Worm (Caenorhabditis elegans) whole organism, L4 larva: ENCODE measurements around the gene dot-1.3.

Experiments
- Y75B8A.6 ChIP-seq: fragments of 200-800 bp; sonication (Bioruptor generic); IDR thresholded peaks from 2 replicates; pipeline ENCODE4 v1.3.6; 2022; ENCODE audit warnings: missing genetic modification reagents, missing genetic modification characterization, missing compliant biosample characterization
- ama-1 ChIP-seq: fragments of 150-350 bp; optimal IDR thresholded peaks from 2 replicates; lab custom pipeline; 2014; ENCODE audit warnings: inconsistent platforms, mixed read lengths
- ceh-32 ChIP-seq: sonication (generic microtip); optimal IDR thresholded peaks from 2 replicates; lab custom pipeline; 2016; ENCODE audit warnings: mild to moderate bottlenecking, missing genetic modification characterization, missing compliant biosample characterization; ENCODE audit not compliant: poor library complexity
- daf-12 ChIP-seq: fragments of 150-350 bp; optimal IDR thresholded peaks from 2 replicates; lab custom pipeline; 2014; ENCODE audit warnings: missing biosample characterization, missing genetic modification reagents, missing genetic modification characterization
- dve-1 ChIP-seq: sonication (generic microtip); optimal IDR thresholded peaks from 2 replicates; lab custom pipeline; 2017; ENCODE audit warnings: antibody characterized with exemption, mild to moderate bottlenecking, missing genetic modification characterization, missing compliant biosample characterization; ENCODE audit not compliant: insufficient read depth
- egl-27 ChIP-seq: sonication (generic microtip); optimal IDR thresholded peaks from 3 replicates; lab custom pipeline; 2017; ENCODE audit warnings: missing biosample characterization, missing genetic modification reagents, missing genetic modification characterization
- fkh-10 ChIP-seq: fragments of 150-350 bp; optimal IDR thresholded peaks from 2 replicates; lab custom pipeline; 2014; ENCODE audit warnings: missing biosample characterization, missing genetic modification reagents, missing genetic modification characterization
- gei-8 ChIP-seq: fragments of 200-800 bp; sonication (Bioruptor generic); optimal IDR thresholded peaks from 2 replicates; lab custom pipeline; 2018; ENCODE audit warnings: mild to moderate bottlenecking, missing genetic modification characterization, missing compliant biosample characterization
- mep-1 ChIP-seq: fragments of 150-350 bp; sonication (generic microtip); optimal IDR thresholded peaks from 3 replicates; lab custom pipeline; 2014; ENCODE audit warnings: missing biosample characterization, missing genetic modification characterization
- mxl-2 ChIP-seq: fragments of 200-800 bp; sonication (Bioruptor generic); conservative IDR thresholded peaks from 2 replicates; pipeline ENCODE4 v1.3.6; 2022; ENCODE audit warnings: missing genetic modification reagents, missing genetic modification characterization, missing compliant biosample characterization
- nhr-76 ChIP-seq: fragments of 150-350 bp; optimal IDR thresholded peaks from 2 replicates; lab custom pipeline; 2014; ENCODE audit warnings: missing biosample characterization, missing genetic modification characterization
- pha-4 ChIP-seq, 2 experiments: fragments of 150-350 bp in 1 of 2; fragments of 200-800 bp in 1 of 2; sonication (Bioruptor generic) in 1 of 2; IDR thresholded peaks in 1 of 2; optimal IDR thresholded peaks in 1 of 2; 2 replicates each; pipeline versions ENCODE4 v1.3.6 to Lab custom; 2014 to 2022; ENCODE audit warnings: missing genetic modification characterization in 2 of 2, missing genetic modification reagents in 2 of 2, missing biosample characterization in 1 of 2, missing compliant biosample characterization in 1 of 2

DNA sequence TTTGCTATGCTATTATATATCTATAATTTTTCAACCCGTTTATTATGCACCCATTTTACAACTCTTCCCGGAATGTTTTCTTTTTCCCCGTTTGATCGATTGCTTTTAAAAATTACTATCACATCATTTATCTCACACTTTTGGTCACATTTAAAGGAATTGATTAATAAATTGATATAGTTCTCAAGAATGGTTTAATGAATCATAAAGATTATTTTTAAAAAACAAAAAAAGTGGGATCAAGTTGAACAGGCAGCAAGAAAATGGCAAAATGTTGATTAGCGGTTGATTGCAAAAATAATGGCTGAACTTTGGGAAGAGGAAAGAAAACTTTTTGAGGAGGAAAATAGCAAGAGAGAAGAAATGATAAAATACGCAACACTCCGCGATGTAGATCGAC, 2.8 kb downstream of the dot-1.3 start, which contains the start of gene W06D11.5:
- TF ChIP-seq egl-27 (tag; lab: Kevin White, UChicago) (no peak), dve-1 (tag; lab: Kevin White, UChicago) (no peak), gei-8 (GFP tag; lab: Kevin White, UChicago) (no peak), fkh-10 (no peak), Y75B8A.6 (GFP tag; lab: Robert Waterston, UW) (no peak), pha-4 (GFP tag; IDR thresholded peaks at IDR 0.05; lab: Robert Waterston, UW) (no peak), pha-4 (tag; optimal IDR thresholded peaks at IDR 0.05; lab: Kevin White, UChicago) (no peak), mxl-2 (GFP tag; lab: Robert Waterston, UW) (no peak), ceh-32 (tag; lab: Kevin White, UChicago) (no peak), ama-1 (no peak), nhr-76 (tag; lab: Kevin White, UChicago) (no peak), daf-12 (tag; lab: Kevin White, UChicago) (no peak), mep-1 (no peak)
